Worm (Caenorhabditis elegans) whole organism, mixed stage, embryonic: ENCODE data around the gene Y39B6A.41.

Experiments
- M03D4.4 ChIP-seq: sonication (generic microtip); optimal IDR thresholded peaks from 2 replicates; lab custom pipeline; 2017; ENCODE audit warnings: mild to moderate bottlenecking, missing genetic modification characterization, missing compliant biosample characterization
- ceh-39 ChIP-seq: fragments of 150-350 bp; optimal IDR thresholded peaks from 2 replicates; lab custom pipeline; 2014; ENCODE audit warnings: missing biosample characterization, missing genetic modification characterization
- ceh-43 ChIP-seq: fragments of 200-800 bp; sonication (Bioruptor generic); optimal IDR thresholded peaks from 2 replicates; lab custom pipeline; 2018; ENCODE audit warnings: mild to moderate bottlenecking, missing genetic modification characterization, moderate library complexity, missing compliant biosample characterization
- cnd-1 ChIP-seq: fragments of 200-800 bp; sonication (Bioruptor generic); optimal IDR thresholded peaks from 2 replicates; lab custom pipeline; 2018; ENCODE audit warnings: mild to moderate bottlenecking, missing genetic modification characterization, missing compliant biosample characterization
- elt-1 ChIP-seq: sonication (generic microtip); optimal IDR thresholded peaks from 2 replicates; lab custom pipeline; 2017; ENCODE audit warnings: missing genetic modification characterization, mild to moderate bottlenecking, missing compliant biosample characterization, antibody characterized with exemption, moderate library complexity, borderline replicate concordance; ENCODE audit not compliant: insufficient read depth
- elt-3 ChIP-seq: fragments of 150-350 bp; optimal IDR thresholded peaks from 2 replicates; lab custom pipeline; 2014; ENCODE audit warnings: missing biosample characterization, missing genetic modification characterization
- flh-1 ChIP-seq: fragments of 200-800 bp; sonication (Bioruptor generic); optimal IDR thresholded peaks from 2 replicates; lab custom pipeline; 2018; ENCODE audit warnings: mild to moderate bottlenecking, missing genetic modification characterization, moderate library complexity, missing compliant biosample characterization
- ham-2 ChIP-seq: fragments of 200-800 bp; sonication (Bioruptor generic); optimal IDR thresholded peaks from 2 replicates; lab custom pipeline; 2018; ENCODE audit warnings: mild to moderate bottlenecking, missing genetic modification characterization, missing compliant biosample characterization
- lin-13 ChIP-seq: fragments of 150-350 bp; optimal IDR thresholded peaks from 2 replicates; lab custom pipeline; 2014; ENCODE audit warnings: missing biosample characterization, missing genetic modification characterization
- lsy-2 ChIP-seq: fragments of 150-350 bp; optimal IDR thresholded peaks from 2 replicates; lab custom pipeline; 2014; ENCODE audit warnings: missing biosample characterization, missing genetic modification characterization
- mls-2 ChIP-seq: sonication (generic microtip); optimal IDR thresholded peaks from 2 replicates; lab custom pipeline; 2016; ENCODE audit warnings: mild to moderate bottlenecking, missing genetic modification characterization, moderate library complexity, missing compliant biosample characterization
- nhr-12 ChIP-seq: fragments of 150-350 bp; optimal IDR thresholded peaks from 2 replicates; lab custom pipeline; 2014; ENCODE audit warnings: missing biosample characterization, missing genetic modification characterization
- nhr-2 ChIP-seq: fragments of 150-350 bp; optimal IDR thresholded peaks from 2 replicates; lab custom pipeline; 2014; ENCODE audit warnings: missing biosample characterization, missing genetic modification characterization
- nhr-237 ChIP-seq: fragments of 150-350 bp; optimal IDR thresholded peaks from 2 replicates; lab custom pipeline; 2014; ENCODE audit warnings: missing biosample characterization, missing genetic modification characterization
- nhr-28 ChIP-seq: fragments of 150-350 bp; optimal IDR thresholded peaks from 2 replicates; lab custom pipeline; 2014; ENCODE audit warnings: missing biosample characterization, missing genetic modification characterization
- nhr-76 ChIP-seq: sonication (generic microtip); optimal IDR thresholded peaks from 2 replicates; lab custom pipeline; 2017; ENCODE audit warnings: missing biosample characterization, missing genetic modification characterization
- pha-4 ChIP-seq: fragments of 150-350 bp; optimal IDR thresholded peaks from 2 replicates; lab custom pipeline; 2018; ENCODE audit warnings: missing biosample characterization, missing genetic modification reagents, missing genetic modification characterization
- sptf-1 ChIP-seq: sonication (generic microtip); optimal IDR thresholded peaks from 2 replicates; lab custom pipeline; 2017; ENCODE audit warnings: mild to moderate bottlenecking, missing genetic modification characterization, moderate library complexity, missing compliant biosample characterization
- tbx-8 ChIP-seq: fragments of 200-800 bp; sonication (Bioruptor generic); optimal IDR thresholded peaks from 2 replicates; lab custom pipeline; 2018; ENCODE audit warnings: mild to moderate bottlenecking, missing genetic modification characterization, moderate library complexity, missing compliant biosample characterization
- unc-120 ChIP-seq: sonication (generic microtip); optimal IDR thresholded peaks from 2 replicates; lab custom pipeline; 2017; ENCODE audit warnings: missing genetic modification characterization, missing compliant biosample characterization; ENCODE audit not compliant: poor library complexity, severe bottlenecking
- unc-39 ChIP-seq: fragments of 150-350 bp; optimal IDR thresholded peaks from 2 replicates; lab custom pipeline; 2014; ENCODE audit warnings: missing biosample characterization, missing genetic modification characterization
- unc-62 ChIP-seq: fragments of 150-350 bp; optimal IDR thresholded peaks from 2 replicates; lab custom pipeline; 2014; ENCODE audit warnings: missing biosample characterization, missing genetic modification reagents, missing genetic modification characterization
- zip-8 ChIP-seq: fragments of 150-350 bp; optimal IDR thresholded peaks from 2 replicates; lab custom pipeline; 2014; ENCODE audit warnings: missing biosample characterization, missing genetic modification characterization

The Y39B6A.41 gene

DNA sequence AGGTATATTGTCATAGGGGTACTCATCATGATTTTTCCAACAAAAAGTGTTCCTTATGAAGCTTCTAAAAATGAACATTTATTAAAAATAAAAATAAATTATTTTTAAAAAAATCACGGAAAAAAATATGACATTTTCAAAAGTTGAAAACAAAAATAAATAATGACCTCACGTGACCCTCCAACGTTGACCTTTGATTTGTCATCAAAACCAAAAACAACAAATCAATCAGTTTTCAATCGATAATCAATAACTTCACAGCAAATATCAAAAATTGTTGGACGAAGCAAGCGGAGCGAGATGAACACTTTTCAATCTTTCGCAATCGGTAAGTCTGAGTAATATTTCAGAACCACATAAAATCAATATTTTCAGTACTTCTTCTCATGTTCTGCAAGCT, 37.4 kb downstream of the Y39B6A.41 start, which contains the start of gene Y80D3A.8:
Gene Y80D3A.8, plus strand, starts transcription at position 301 of the 400 bp plus-strand sequence.
- TF ChIP-seq lsy-2 (tag; lab: Kevin White, UChicago), result no peak

DNA sequence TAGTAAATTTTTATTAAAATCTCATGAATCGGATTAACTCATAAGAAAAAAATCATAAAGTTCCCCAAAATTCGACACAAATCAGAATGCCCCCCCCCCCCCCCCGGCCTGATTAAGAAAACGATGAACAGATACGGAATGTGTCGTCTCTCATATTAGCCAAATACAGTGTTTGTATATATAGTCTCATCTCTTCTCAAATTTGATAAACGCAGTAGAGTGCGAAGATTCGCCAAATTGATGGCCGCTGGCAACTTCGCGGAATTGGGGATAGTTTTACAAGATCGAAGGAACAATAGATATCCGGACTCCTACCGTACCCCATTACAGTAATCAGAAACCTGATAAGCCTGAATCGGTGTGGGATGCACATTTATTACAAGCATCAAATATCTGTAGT, 40.2 kb downstream of the Y39B6A.41 start:
- TF ChIP-seq flh-1 (GFP tag; lab: Kevin White, UChicago), result no peak
- no peak for TF ChIP-seq pha-4 (tag; lab: Kevin White, UChicago)
- no peak for TF ChIP-seq unc-62 (GFP tag; lab: Kevin White, UChicago)
- TF ChIP-seq zip-8, result no peak
- TF ChIP-seq tbx-8, result no peak
- TF ChIP-seq mls-2, result no peak
- TF ChIP-seq, all 35 proteins: peak for 0

DNA sequence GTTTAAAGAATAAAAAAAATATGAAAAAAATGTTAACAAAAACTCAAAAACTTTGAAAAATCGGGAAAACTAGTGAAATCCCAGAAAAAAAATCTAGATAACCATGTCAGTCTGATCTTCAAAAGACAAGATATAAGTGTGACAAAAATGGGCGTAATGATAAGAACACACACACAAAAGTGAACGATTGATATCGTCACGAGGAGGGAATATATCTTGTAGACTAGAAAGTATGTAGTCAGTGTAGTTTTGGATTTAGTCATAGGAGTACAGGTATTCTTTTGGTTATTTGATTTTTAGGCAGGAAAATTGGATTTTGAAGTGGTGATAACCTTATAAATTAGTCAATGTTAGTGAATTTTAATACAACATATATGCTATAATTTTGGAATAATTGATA, 43.2 kb downstream of the Y39B6A.41 start:
- no peak for TF ChIP-seq tbx-8
- no peak for TF ChIP-seq unc-120 (tag; lab: Kevin White, UChicago)
- TF ChIP-seq nhr-237 (tag; lab: Kevin White, UChicago), result no peak
- no peak for TF ChIP-seq ceh-43 (GFP tag; lab: Kevin White, UChicago)
- TF ChIP-seq nhr-28 (tag; lab: Kevin White, UChicago), result no peak
- no peak for TF ChIP-seq flh-1 (GFP tag; lab: Kevin White, UChicago)
- no peak for TF ChIP-seq ceh-39 (tag; lab: Kevin White, UChicago)
- TF ChIP-seq ham-2, result no peak
- no peak for TF ChIP-seq nhr-2 (tag; lab: Kevin White, UChicago)
- no peak for TF ChIP-seq lsy-2 (tag; lab: Kevin White, UChicago)
- TF ChIP-seq mls-2, result no peak
- no peak for TF ChIP-seq nhr-76 (tag; lab: Kevin White, UChicago)
- no peak for TF ChIP-seq nhr-12 (tag; lab: Kevin White, UChicago)
- TF ChIP-seq elt-1 (tag; lab: Kevin White, UChicago), result no peak
- TF ChIP-seq pha-4 (tag; lab: Kevin White, UChicago), result no peak
- no peak for TF ChIP-seq elt-3 (tag; lab: Kevin White, UChicago)
- no peak for TF ChIP-seq cnd-1 (tag; lab: Kevin White, UChicago)
- TF ChIP-seq lin-13 (tag; lab: Kevin White, UChicago), result no peak

DNA sequence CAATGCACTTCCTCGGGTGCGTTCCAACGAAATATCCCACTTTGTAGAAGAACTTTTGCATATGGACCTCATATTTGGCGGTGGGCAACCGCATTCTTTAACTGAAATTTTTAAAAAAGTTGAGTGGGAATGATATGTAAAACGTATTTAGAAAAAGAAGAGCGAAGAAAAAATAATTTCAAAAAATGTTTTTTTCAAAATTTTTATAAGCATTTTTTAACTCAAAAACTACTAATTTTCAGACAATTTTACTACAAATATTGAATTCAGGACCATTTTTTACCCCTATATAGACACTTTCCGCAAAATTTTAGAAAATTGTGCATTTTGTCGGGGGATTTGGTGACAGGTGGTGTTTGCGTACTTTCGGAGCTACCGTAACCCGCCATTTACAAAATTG, 46.5 kb downstream of the Y39B6A.41 start, which contains the start of gene ptr-22:
Gene ptr-22, minus strand, starts transcription at position 101 of the 400 bp plus-strand sequence.
- TF ChIP-seq lin-13 (tag; lab: Kevin White, UChicago) (no peak), nhr-28 (tag; lab: Kevin White, UChicago) (no peak), M03D4.4 (no peak), unc-39 (tag; lab: Kevin White, UChicago) (no peak)

DNA sequence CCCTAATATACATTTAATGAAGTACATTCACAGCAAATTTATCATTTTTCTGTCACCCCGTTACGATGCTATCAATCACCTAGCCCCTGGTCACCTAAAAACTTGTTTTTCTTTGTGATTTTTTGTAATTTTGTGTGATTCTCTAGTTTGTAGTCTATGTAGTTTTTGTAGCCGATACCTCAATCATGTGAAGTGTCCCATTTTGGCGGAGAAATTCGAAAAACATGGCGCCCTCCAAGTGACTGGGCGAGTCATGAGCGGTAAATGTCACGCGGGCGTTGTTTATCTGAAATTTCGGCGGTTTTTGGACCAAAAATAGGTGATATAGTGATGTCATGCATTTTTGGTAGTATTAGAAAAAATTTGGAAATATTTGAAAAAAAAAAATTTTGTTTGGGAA, 47.0 kb downstream of the Y39B6A.41 start:
- TF ChIP-seq mls-2 (no peak), lsy-2 (tag; lab: Kevin White, UChicago) (no peak), sptf-1 (tag; lab: Kevin White, UChicago) (no peak), unc-62 (GFP tag; lab: Kevin White, UChicago) (no peak), flh-1 (GFP tag; lab: Kevin White, UChicago) (no peak), nhr-237 (tag; lab: Kevin White, UChicago) (no peak), elt-3 (tag; lab: Kevin White, UChicago) (no peak), nhr-2 (tag; lab: Kevin White, UChicago) (no peak)
